Fruit fly (Drosophila melanogaster) whole organism, wandering third instar larva: ENCODE data around the gene Pgls.

Experiments
- Abd-B ChIP-seq: fragments of >200 bp; optimal IDR thresholded peaks from 2 replicates; lab custom pipeline; 2017; ENCODE audit warnings: missing biosample characterization, missing genetic modification characterization
- Dfd ChIP-seq: fragments of >200 bp; optimal IDR thresholded peaks from 2 replicates; lab custom pipeline; 2017; ENCODE audit warnings: missing biosample characterization, missing genetic modification characterization
- Dif ChIP-seq: fragments of 200-275, 200-300 bp; sonication (Bioruptor generic); optimal IDR thresholded peaks from 2 replicates; lab custom pipeline; 2018; ENCODE audit warnings: missing biosample characterization, missing genetic modification characterization; ENCODE audit not compliant: partially characterized antibody
- Hnf4 ChIP-seq: fragments of 200-800 bp; sonication (Bioruptor generic); optimal IDR thresholded peaks from 2 replicates; lab custom pipeline; 2016; ENCODE audit warnings: missing biosample characterization, mild to moderate bottlenecking, missing genetic modification characterization
- Rel ChIP-seq, 2 experiments: fragments of 200-800 bp; sonication (Bioruptor generic) in 1 of 2; optimal IDR thresholded peaks; 2 replicates in 1 of 2; 3 replicates in 1 of 2; lab custom pipeline; 2016 to 2019; ENCODE audit warnings: mild to moderate bottlenecking in 2 of 2, missing biosample characterization in 2 of 2, missing genetic modification characterization in 2 of 2, moderate library complexity in 1 of 2
- Sp1 ChIP-seq: fragments of 200-800 bp; sonication (Bioruptor generic); optimal IDR thresholded peaks from 3 replicates; lab custom pipeline; 2019; ENCODE audit warnings: missing biosample characterization, mild to moderate bottlenecking, missing genetic modification characterization, moderate library complexity
- br ChIP-seq: fragments of 200-800 bp; sonication (Bioruptor generic); optimal IDR thresholded peaks from 2 replicates; lab custom pipeline; 2016; ENCODE audit warnings: missing biosample characterization, missing genetic modification characterization
- dl ChIP-seq, 2 experiments: fragments of 175-275, 200-275 bp in 1 of 2; fragments of 200-275 bp in 1 of 2; sonication (Bioruptor generic); optimal IDR thresholded peaks; lab custom pipeline; 2018; ENCODE audit warnings: mild to moderate bottlenecking in 2 of 2, missing biosample characterization in 2 of 2, missing genetic modification characterization in 2 of 2, moderate library complexity in 2 of 2; ENCODE audit not compliant: partially characterized antibody in 2 of 2, insufficient read depth in 1 of 2
- h ChIP-seq: fragments of 200-800 bp; sonication (Bioruptor generic); optimal IDR thresholded peaks from 3 replicates; lab custom pipeline; 2016; ENCODE audit warnings: missing biosample characterization, mild to moderate bottlenecking, missing genetic modification characterization
- pan ChIP-seq: fragments of >200 bp; optimal IDR thresholded peaks from 2 replicates; lab custom pipeline; 2017
- psq ChIP-seq: fragments of 200-800 bp; sonication (Bioruptor generic); optimal IDR thresholded peaks from 3 replicates; lab custom pipeline; 2017; ENCODE audit warnings: missing biosample characterization, mild to moderate bottlenecking, missing genetic modification characterization, moderate library complexity
- sv ChIP-seq: fragments of 200-800 bp; sonication (Bioruptor generic); optimal IDR thresholded peaks from 3 replicates; lab custom pipeline; 2016; ENCODE audit warnings: missing biosample characterization, missing genetic modification characterization
- usp ChIP-seq: fragments of >200 bp; optimal IDR thresholded peaks from 2 replicates; lab custom pipeline; 2017; ENCODE audit warnings: missing biosample characterization, missing genetic modification characterization

DNA sequence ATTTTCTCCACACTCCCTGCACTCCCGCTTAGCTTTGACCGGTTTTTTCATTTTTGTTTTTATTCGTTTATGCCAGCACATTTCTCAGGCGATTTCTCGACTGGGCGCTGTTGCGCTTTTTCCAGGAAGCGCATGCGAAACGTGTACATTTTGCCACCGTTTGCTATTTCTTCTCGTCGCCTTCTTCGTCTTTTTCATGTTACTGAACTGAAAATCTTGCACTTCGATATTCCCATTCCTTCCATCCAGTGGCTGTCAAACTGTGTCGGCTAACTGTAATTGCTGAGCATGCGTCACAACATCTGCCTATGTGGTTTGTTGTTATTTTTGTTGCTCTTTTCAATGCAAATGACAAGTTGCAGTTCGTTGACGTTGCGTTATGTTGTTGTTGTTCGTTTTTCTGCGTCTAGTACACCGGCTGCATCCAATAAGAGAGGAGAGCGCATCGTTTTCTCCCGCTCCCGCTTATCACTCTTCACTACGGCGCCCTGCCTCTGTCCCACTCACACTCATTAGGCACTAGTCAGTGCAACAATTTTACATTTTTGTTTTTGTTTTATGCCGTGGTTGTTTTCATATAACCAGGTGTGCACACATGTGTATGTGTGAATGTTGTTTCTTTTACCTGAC, 45.3 kb upstream of the Pgls start:
- TF ChIP-seq psq (GFP tag; lab: Kevin White, UChicago) (no peak), Abd-B (GFP tag; lab: Kevin White, UChicago) (no peak), Dfd (GFP tag; lab: Kevin White, UChicago) (no peak), dl (GFP tag; optimal IDR thresholded peaks at IDR 0.05; lab: Kevin White, UChicago; ENCODE audit: insufficient read depth in 1 of 2, partially characterized antibody in 2 of 2) (no peak), usp (GFP tag; lab: Kevin White, UChicago) (no peak), Hnf4 (GFP tag; lab: Kevin White, UChicago) (no peak), sv (no peak), Dif (no peak), pan (lab: Kevin White, UChicago) (no peak), Rel (GFP tag; optimal IDR thresholded peaks at IDR 0.05; lab: Kevin White, UChicago) (no peak), Rel (tag; optimal IDR thresholded peaks at IDR 0.05; lab: Kevin White, UChicago) (no peak), h (GFP tag; lab: Kevin White, UChicago) (no peak), Sp1 (GFP tag; lab: Kevin White, UChicago) (no peak), br (GFP tag; lab: Kevin White, UChicago) (no peak)
